Fruit fly (Drosophila melanogaster) whole organism, embryonic: ENCODE measurements around the gene Peritrophin-15a.
A peak's percentile ranks its signal among the peaks of the same experiment; 100 is the strongest.

Experiments used
- Adf1 ChIP-seq: fragments of 200-800 bp; sonication (Bioruptor generic); IDR thresholded peaks from 2 replicates; pipeline ENCODE4 v1.3.6; 2022; ENCODE audit warnings: missing biosample characterization, missing genetic modification characterization
- CG10959 ChIP-seq: fragments of 200-800 bp; sonication (Bioruptor generic); IDR thresholded peaks from 2 replicates; pipeline ENCODE4 v1.3.6; 2022; ENCODE audit warnings: missing biosample characterization, missing genetic modification characterization
- CG11085 ChIP-seq: fragments of 200-800 bp; sonication (Bioruptor generic); IDR thresholded peaks from 2 replicates; pipeline ENCODE4 v1.3.6; 2022; ENCODE audit warnings: missing biosample characterization, missing genetic modification characterization
- CG13424 ChIP-seq: fragments of 200-800 bp; sonication (Bioruptor generic); optimal IDR thresholded peaks from 2 replicates; lab custom pipeline; 2019; ENCODE audit warnings: missing biosample characterization, mild to moderate bottlenecking, missing genetic modification characterization, moderate library complexity
- CG1529 ChIP-seq: fragments of 200-800 bp; sonication (Bioruptor generic); optimal IDR thresholded peaks from 3 replicates; lab custom pipeline; 2018; ENCODE audit warnings: missing biosample characterization, missing genetic modification characterization
- CG1602 ChIP-seq: fragments of 200-800 bp; sonication (Bioruptor generic); optimal IDR thresholded peaks from 3 replicates; lab custom pipeline; 2016; ENCODE audit warnings: missing biosample characterization, missing genetic modification characterization
- CG1647 ChIP-seq: fragments of 200-800 bp; sonication (Bioruptor generic); optimal IDR thresholded peaks from 3 replicates; lab custom pipeline; 2016; ENCODE audit warnings: missing biosample characterization, missing genetic modification characterization
- CG17328 ChIP-seq: fragments of 200-800 bp; sonication (Bioruptor generic); IDR thresholded peaks from 2 replicates; pipeline ENCODE4 v1.3.6; 2022; ENCODE audit warnings: missing biosample characterization, missing genetic modification characterization
- CG17568 ChIP-seq: fragments of 200-800 bp; sonication (Bioruptor generic); optimal IDR thresholded peaks from 2 replicates; lab custom pipeline; 2018; ENCODE audit warnings: missing biosample characterization, mild to moderate bottlenecking, missing genetic modification characterization, moderate library complexity
- CG1792 ChIP-seq: fragments of 200-800 bp; sonication (Bioruptor generic); optimal IDR thresholded peaks from 2 replicates; lab custom pipeline; 2016; ENCODE audit warnings: missing biosample characterization, missing genetic modification characterization
- CG32767 ChIP-seq: fragments of 200-800 bp; sonication (Bioruptor generic); IDR thresholded peaks from 2 replicates; pipeline ENCODE4 v1.3.6; 2022; ENCODE audit warnings: missing biosample characterization, missing genetic modification characterization
- CG3281 ChIP-seq: fragments of 200-800 bp; sonication (Bioruptor generic); optimal IDR thresholded peaks from 3 replicates; lab custom pipeline; 2017; ENCODE audit warnings: missing biosample characterization, mild to moderate bottlenecking, missing genetic modification characterization
- CG3838 ChIP-seq: fragments of 200-800 bp; sonication (Bioruptor generic); optimal IDR thresholded peaks from 3 replicates; lab custom pipeline; 2016; ENCODE audit warnings: missing biosample characterization, missing genetic modification characterization
- CG4360 ChIP-seq: fragments of 200-800 bp; sonication (Bioruptor generic); IDR thresholded peaks from 2 replicates; pipeline ENCODE4 v1.3.6; 2022; ENCODE audit warnings: missing biosample characterization, missing genetic modification characterization
- CG43689 ChIP-seq: fragments of 200-800 bp; sonication (Bioruptor generic); IDR thresholded peaks from 2 replicates; pipeline ENCODE4 v1.3.6; 2022; ENCODE audit warnings: missing biosample characterization, missing genetic modification characterization
- CG5953 ChIP-seq: fragments of 200-800 bp; sonication (Bioruptor generic); IDR thresholded peaks from 2 replicates; pipeline ENCODE4 v1.3.6; 2022; ENCODE audit warnings: missing biosample characterization, missing genetic modification characterization
- CG6813 ChIP-seq: fragments of 200-800 bp; sonication (Bioruptor generic); optimal IDR thresholded peaks from 2 replicates; lab custom pipeline; 2017; ENCODE audit warnings: missing biosample characterization, missing genetic modification characterization, mild to moderate bottlenecking, moderate library complexity, missing genetic modification reagents
- CG8281 ChIP-seq: fragments of 200-800 bp; sonication (Bioruptor generic); optimal IDR thresholded peaks from 2 replicates; lab custom pipeline; 2018; ENCODE audit warnings: missing biosample characterization, mild to moderate bottlenecking, missing genetic modification characterization, moderate library complexity
- CG8388 ChIP-seq: fragments of 200-800 bp; sonication (Bioruptor generic); optimal IDR thresholded peaks from 2 replicates; lab custom pipeline; 2019; ENCODE audit warnings: missing biosample characterization, mild to moderate bottlenecking, missing genetic modification characterization, moderate library complexity
- Camta ChIP-seq: fragments of 200-800 bp; sonication (Bioruptor generic); optimal IDR thresholded peaks from 2 replicates; lab custom pipeline; 2016; ENCODE audit warnings: missing biosample characterization, missing genetic modification characterization
- CrebB ChIP-seq: fragments of 200-800 bp; sonication (Bioruptor generic); optimal IDR thresholded peaks from 3 replicates; lab custom pipeline; 2018; ENCODE audit warnings: missing biosample characterization, mild to moderate bottlenecking, missing genetic modification characterization
- Deaf1 ChIP-seq: fragments of 200-800 bp; optimal IDR thresholded peaks from 3 replicates; lab custom pipeline; 2019; ENCODE audit warnings: missing biosample characterization, mild to moderate bottlenecking, missing genetic modification characterization, moderate library complexity
- E2f2 ChIP-seq: fragments of 200-800 bp; sonication (Bioruptor generic); IDR thresholded peaks from 2 replicates; pipeline ENCODE4 v1.3.6; 2022; ENCODE audit warnings: missing biosample characterization, missing genetic modification characterization
- GATAe ChIP-seq: fragments of 200-800 bp; sonication (Bioruptor generic); conservative IDR thresholded peaks from 2 replicates; pipeline ENCODE4 v1.3.6; 2022; ENCODE audit warnings: missing biosample characterization, missing genetic modification characterization
- Gug ChIP-seq: fragments of 200-800 bp; sonication (Bioruptor generic); IDR thresholded peaks from 4 replicates; pipeline ENCODE4 v1.3.6; 2022; ENCODE audit warnings: missing biosample characterization, missing genetic modification characterization
- Lim3 ChIP-seq: fragments of 200-800 bp; sonication (Bioruptor generic); IDR thresholded peaks from 2 replicates; pipeline ENCODE4 v1.3.6; 2022; ENCODE audit warnings: missing biosample characterization, missing genetic modification characterization
- Mes4 ChIP-seq: fragments of 200-800 bp; sonication (Bioruptor generic); optimal IDR thresholded peaks from 2 replicates; lab custom pipeline; 2016; ENCODE audit warnings: missing biosample characterization, missing genetic modification characterization
- NC2α ChIP-seq: fragments of 200-800 bp; sonication (Bioruptor generic); optimal IDR thresholded peaks from 2 replicates; lab custom pipeline; 2016; ENCODE audit warnings: missing biosample characterization, missing genetic modification characterization
- Nf-YC ChIP-seq: fragments of 200-800 bp; optimal IDR thresholded peaks from 3 replicates; lab custom pipeline; 2019; ENCODE audit warnings: missing biosample characterization, mild to moderate bottlenecking, missing genetic modification characterization, moderate library complexity
- Oaz ChIP-seq: fragments of 200-800 bp; sonication (Bioruptor generic); IDR thresholded peaks from 2 replicates; pipeline ENCODE4 v1.3.6; 2022; ENCODE audit warnings: missing biosample characterization, missing genetic modification characterization
- Six4 ChIP-seq: fragments of 200-800 bp; sonication (Bioruptor generic); optimal IDR thresholded peaks from 2 replicates; lab custom pipeline; 2016; ENCODE audit warnings: missing biosample characterization, missing genetic modification characterization
- Stat92E ChIP-seq, 3 experiments: fragments of >200 bp in 2 of 3; fragments of 200-800 bp in 1 of 3; sonication (Bioruptor generic) in 1 of 3; optimal IDR thresholded peaks; 2 replicates each; lab custom pipeline; 2017 to 2019; ENCODE audit warnings: missing biosample characterization in 3 of 3, missing genetic modification characterization in 3 of 3, mild to moderate bottlenecking in 1 of 3, moderate library complexity in 1 of 3
- ab ChIP-seq: fragments of 200-800 bp; sonication (Bioruptor generic); optimal IDR thresholded peaks from 2 replicates; lab custom pipeline; 2016; ENCODE audit warnings: missing biosample characterization, missing genetic modification characterization
- cato ChIP-seq: fragments of 200-800 bp; sonication (Bioruptor generic); optimal IDR thresholded peaks from 2 replicates; lab custom pipeline; 2016; ENCODE audit warnings: missing biosample characterization, missing genetic modification characterization, borderline replicate concordance
- caup ChIP-seq: fragments of 200-800 bp; sonication (Bioruptor generic); optimal IDR thresholded peaks from 3 replicates; lab custom pipeline; 2017; ENCODE audit warnings: missing biosample characterization, mild to moderate bottlenecking, missing genetic modification characterization, moderate library complexity; ENCODE audit not compliant: severe bottlenecking
- crc ChIP-seq: fragments of 200-800 bp; sonication (Bioruptor generic); optimal IDR thresholded peaks from 2 replicates; lab custom pipeline; 2016; ENCODE audit warnings: missing biosample characterization, missing genetic modification characterization
- disco-r ChIP-seq: fragments of 200-800 bp; sonication (Bioruptor generic); optimal IDR thresholded peaks from 2 replicates; lab custom pipeline; 2016; ENCODE audit warnings: missing biosample characterization, missing genetic modification characterization
- dmrt11E ChIP-seq: fragments of 200-800 bp; sonication (Bioruptor generic); optimal IDR thresholded peaks from 3 replicates; lab custom pipeline; 2018; ENCODE audit warnings: missing biosample characterization, mild to moderate bottlenecking, missing genetic modification characterization, moderate library complexity
- emc ChIP-seq: fragments of 200-800 bp; sonication (Bioruptor generic); optimal IDR thresholded peaks from 2 replicates; lab custom pipeline; 2016; ENCODE audit warnings: missing biosample characterization, missing genetic modification characterization
- gsb ChIP-seq: fragments of 200-800 bp; sonication (Bioruptor generic); IDR thresholded peaks from 2 replicates; pipeline ENCODE4 v1.3.6; 2022; ENCODE audit warnings: missing biosample characterization, missing genetic modification characterization
- gt ChIP-seq: fragments of 200-800 bp; sonication (Bioruptor generic); IDR thresholded peaks from 2 replicates; pipeline ENCODE4 v1.3.6; 2022; ENCODE audit warnings: missing biosample characterization, missing genetic modification characterization
- h ChIP-seq: fragments of >200 bp; optimal IDR thresholded peaks from 2 replicates; lab custom pipeline; 2017
- kay ChIP-seq: fragments of 200-800 bp; sonication (Bioruptor generic); optimal IDR thresholded peaks from 2 replicates; lab custom pipeline; 2016; ENCODE audit warnings: missing biosample characterization, missing genetic modification characterization
- onecut ChIP-seq: fragments of 200-800 bp; sonication (Bioruptor generic); IDR thresholded peaks from 2 replicates; pipeline ENCODE4 v1.3.6; 2022; ENCODE audit warnings: missing biosample characterization, missing genetic modification characterization
- peb ChIP-seq: fragments of 200-800 bp; sonication (Bioruptor generic); IDR thresholded peaks from 2 replicates; pipeline ENCODE4 v1.3.6; 2022; ENCODE audit warnings: missing biosample characterization, missing genetic modification characterization
- pnt ChIP-seq: fragments of 200-800 bp; sonication (Bioruptor generic); optimal IDR thresholded peaks from 3 replicates; lab custom pipeline; 2016; ENCODE audit warnings: missing biosample characterization, missing genetic modification characterization
- ranshi ChIP-seq: fragments of 200-800 bp; sonication (Bioruptor generic); IDR thresholded peaks from 2 replicates; pipeline ENCODE4 v1.3.6; 2022; ENCODE audit warnings: missing biosample characterization, missing genetic modification characterization
- sens-2 ChIP-seq: fragments of 200-800 bp; sonication (Bioruptor generic); IDR thresholded peaks from 2 replicates; pipeline ENCODE4 v1.3.6; 2022; ENCODE audit warnings: missing biosample characterization, missing genetic modification characterization
- slou ChIP-seq: fragments of 200-800 bp; sonication (Bioruptor generic); optimal IDR thresholded peaks from 3 replicates; lab custom pipeline; 2016; ENCODE audit warnings: missing biosample characterization, missing genetic modification characterization
- slp2 ChIP-seq: fragments of 200-800 bp; sonication (Bioruptor generic); optimal IDR thresholded peaks from 2 replicates; lab custom pipeline; 2016; ENCODE audit warnings: missing biosample characterization, missing genetic modification characterization
- tup ChIP-seq: fragments of 200-800 bp; sonication (Bioruptor generic); optimal IDR thresholded peaks from 2 replicates; lab custom pipeline; 2016; ENCODE audit warnings: missing biosample characterization, mild to moderate bottlenecking, missing genetic modification characterization, moderate library complexity
- zfh2 ChIP-seq: fragments of 200-800 bp; sonication (Bioruptor generic); optimal IDR thresholded peaks from 2 replicates; lab custom pipeline; 2016; ENCODE audit warnings: missing biosample characterization, missing genetic modification characterization

Gene Peritrophin-15a

dm6 chr2L:8384108-8384601, 11.7 kb downstream of the Peritrophin-15a start, which contains the start of the genes Dad1 and CG13384 (continued):
- TF ChIP-seq CG1647 (GFP tag; lab: Kevin White, UChicago) (peak; percentile 32), CG13424 (tag; lab: Kevin White, UChicago) (peak; percentile 96), CG3281 (peak; percentile 95), CG32767 (GFP tag; lab: Robert Waterston, UW) (peak; percentile 86), CrebB (tag; lab: Kevin White, UChicago) (peak; percentile 83), CG43689 (GFP tag; lab: Robert Waterston, UW) (peak; percentile 72), CG6813 (peak; percentile 84), CG1792 (GFP tag; lab: Kevin White, UChicago) (no peak), CG8388 (GFP tag; lab: Kevin White, UChicago) (peak; percentile 90), slp2 (GFP tag; lab: Kevin White, UChicago) (no peak), gsb (GFP tag; lab: Robert Waterston, UW) (peak; percentile 78), emc (GFP tag; lab: Kevin White, UChicago) (no peak), Nf-YC (tag; lab: Kevin White, UChicago) (peak; percentile 91), GATAe (GFP tag; lab: Robert Waterston, UW) (peak; percentile 86), CG3838 (peak; percentile 60), E2f2 (GFP tag; lab: Robert Waterston, UW) (peak; percentile 71), NC2α (GFP tag; lab: Kevin White, UChicago) (peak; percentile 5), Lim3 (GFP tag; lab: Robert Waterston, UW) (peak; percentile 10; the same call in 1 of the 2 replicates), caup (GFP tag; lab: Kevin White, UChicago) (peak; percentile 89), peb (GFP tag; lab: Robert Waterston, UW) (peak; percentile 85), ab (GFP tag; lab: Kevin White, UChicago) (peak; percentile 20), dmrt11E (tag; lab: Kevin White, UChicago) (peak; percentile 91), Six4 (GFP tag; lab: Kevin White, UChicago) (peak; percentile 79), crc (GFP tag; lab: Kevin White, UChicago) (no peak), sens-2 (GFP tag; lab: Robert Waterston, UW) (no peak), CG17328 (GFP tag; lab: Robert Waterston, UW) (peak; percentile 87), CG11085 (GFP tag; lab: Robert Waterston, UW) (peak; percentile 91), disco-r (GFP tag; lab: Kevin White, UChicago) (no peak), pnt (no peak), Camta (GFP tag; lab: Kevin White, UChicago) (peak; percentile 56), Deaf1 (tag; lab: Kevin White, UChicago) (peak; percentile 79), Adf1 (GFP tag; lab: Robert Waterston, UW) (peak; percentile 72), cato (GFP tag; lab: Kevin White, UChicago) (peak; percentile 84), slou (GFP tag; lab: Kevin White, UChicago) (peak; percentile 88), tup (GFP tag; lab: Kevin White, UChicago) (peak; percentile 45), Stat92E (GFP tag; optimal IDR thresholded peaks at IDR 0.05; lab: Kevin White, UChicago) (peak in 1 of 3 experiments; percentile 81), CG5953 (GFP tag; lab: Robert Waterston, UW) (peak; percentile 58; the same call in 1 of the 2 replicates), Mes4 (GFP tag; lab: Kevin White, UChicago) (peak; percentile 29), CG1602 (GFP tag; lab: Kevin White, UChicago) (peak; percentile 92), CG17568 (peak; percentile 76), Oaz (GFP tag; lab: Robert Waterston, UW) (peak; percentile 74), CG10959 (GFP tag; lab: Robert Waterston, UW) (peak; percentile 69), h (no peak), CG1529 (GFP tag; lab: Kevin White, UChicago) (peak; percentile 81), gt (GFP tag; lab: Robert Waterston, UW) (peak; percentile 77), onecut (GFP tag; lab: Robert Waterston, UW) (peak; percentile 71), kay (GFP tag; lab: Kevin White, UChicago) (peak; percentile 57), CG8281 (tag; lab: Kevin White, UChicago) (peak; percentile 82), CG4360 (0 out of 2 replicates have a peak, but pooled peaks have one; percentile 42), ranshi (GFP tag; lab: Robert Waterston, UW) (peak; percentile 89), Gug (GFP tag; lab: Robert Waterston, UW) (peak; percentile 78), zfh2 (GFP tag; lab: Kevin White, UChicago) (peak; percentile 63)
